Fruit fly (Drosophila melanogaster) whole organism, embryonic: ENCODE measurements around the gene ScpX.

Experiments
- B-H1 ChIP-seq: fragments of 200-800 bp; sonication (Bioruptor generic); IDR thresholded peaks from 3 replicates; pipeline ENCODE4 v1.3.6; 2022; ENCODE audit warnings: missing biosample characterization, missing genetic modification characterization
- Blimp-1 ChIP-seq: fragments of 200-800 bp; sonication (Bioruptor generic); optimal IDR thresholded peaks from 3 replicates; lab custom pipeline; 2018; ENCODE audit warnings: missing biosample characterization, missing genetic modification characterization, mild to moderate bottlenecking, moderate library complexity, missing genetic modification reagents
- CG10274 ChIP-seq: fragments of 200-800 bp; sonication (Bioruptor generic); optimal IDR thresholded peaks from 3 replicates; lab custom pipeline; 2017; ENCODE audit warnings: missing biosample characterization, mild to moderate bottlenecking, missing genetic modification characterization
- CG10654 ChIP-seq: fragments of 200-800 bp; sonication (Bioruptor generic); optimal IDR thresholded peaks from 2 replicates; lab custom pipeline; 2016; ENCODE audit warnings: missing biosample characterization, missing genetic modification characterization
- CG11093 ChIP-seq: fragments of 200-800 bp; sonication (Bioruptor generic); IDR thresholded peaks from 3 replicates; pipeline ENCODE4 v1.3.6; 2022; ENCODE audit warnings: missing biosample characterization, missing genetic modification characterization
- CG12769 ChIP-seq: fragments of 200-800 bp; sonication (Bioruptor generic); optimal IDR thresholded peaks from 2 replicates; lab custom pipeline; 2019; ENCODE audit warnings: missing biosample characterization, mild to moderate bottlenecking, missing genetic modification characterization, moderate library complexity
- CG14667 ChIP-seq: fragments of 200-800 bp; sonication (Bioruptor generic); IDR thresholded peaks from 2 replicates; pipeline ENCODE4 v1.3.6; 2022; ENCODE audit warnings: missing biosample characterization, missing genetic modification characterization
- CG14860 ChIP-seq: fragments of 200-800 bp; sonication (Bioruptor generic); IDR thresholded peaks from 3 replicates; pipeline ENCODE4 v1.3.6; 2022; ENCODE audit warnings: missing biosample characterization, missing genetic modification characterization; ENCODE audit not compliant: partially characterized antibody
- CG15011 ChIP-seq: fragments of 200-800 bp; sonication (Bioruptor generic); optimal IDR thresholded peaks from 3 replicates; lab custom pipeline; 2018; ENCODE audit warnings: missing biosample characterization, mild to moderate bottlenecking, missing genetic modification characterization
- CG15479 ChIP-seq: fragments of 200-800 bp; sonication (Bioruptor generic); optimal IDR thresholded peaks from 3 replicates; lab custom pipeline; 2019; ENCODE audit warnings: missing biosample characterization, mild to moderate bottlenecking, missing genetic modification characterization, moderate library complexity
- CG15601 ChIP-seq: fragments of 200-800 bp; sonication (Bioruptor generic); optimal IDR thresholded peaks from 3 replicates; lab custom pipeline; 2019; ENCODE audit warnings: missing biosample characterization, mild to moderate bottlenecking, missing genetic modification characterization, moderate library complexity
- CG17359 ChIP-seq: fragments of 200-800 bp; sonication (Bioruptor generic); optimal IDR thresholded peaks from 3 replicates; lab custom pipeline; 2018; ENCODE audit warnings: missing biosample characterization, mild to moderate bottlenecking, missing genetic modification characterization, moderate library complexity
- CG2116 ChIP-seq: fragments of 200-800 bp; sonication (Bioruptor generic); optimal IDR thresholded peaks from 3 replicates; lab custom pipeline; 2018; ENCODE audit warnings: missing biosample characterization, mild to moderate bottlenecking, missing genetic modification characterization
- CG2199 ChIP-seq: fragments of 200-800 bp; sonication (Bioruptor generic); IDR thresholded peaks from 3 replicates; pipeline ENCODE4 v1.3.6; 2022; ENCODE audit warnings: missing biosample characterization, missing genetic modification characterization
- CG3838 ChIP-seq: fragments of 200-800 bp; sonication (Bioruptor generic); optimal IDR thresholded peaks from 3 replicates; lab custom pipeline; 2016; ENCODE audit warnings: missing biosample characterization, missing genetic modification characterization
- CG4707 ChIP-seq: fragments of 200-800 bp; sonication (Bioruptor generic); optimal IDR thresholded peaks from 2 replicates; lab custom pipeline; 2018; ENCODE audit warnings: missing biosample characterization, mild to moderate bottlenecking, missing genetic modification characterization, moderate library complexity
- CG5180 ChIP-seq: fragments of 200-800 bp; sonication (Bioruptor generic); optimal IDR thresholded peaks from 3 replicates; lab custom pipeline; 2017; ENCODE audit warnings: missing biosample characterization, missing genetic modification characterization, mild to moderate bottlenecking, moderate library complexity, missing genetic modification reagents
- CG6272 ChIP-seq: fragments of 200-800 bp; sonication (Bioruptor generic); IDR thresholded peaks from 2 replicates; pipeline ENCODE4 v1.3.6; 2022; ENCODE audit warnings: missing biosample characterization, missing genetic modification characterization
- CG7372 ChIP-seq: fragments of 200-800 bp; sonication (Bioruptor generic); IDR thresholded peaks from 2 replicates; pipeline ENCODE4 v1.3.6; 2022; ENCODE audit warnings: missing biosample characterization, missing genetic modification characterization
- CG7786 ChIP-seq: fragments of 200-800 bp; sonication (Bioruptor generic); optimal IDR thresholded peaks from 2 replicates; lab custom pipeline; 2016; ENCODE audit warnings: missing biosample characterization, missing genetic modification characterization
- CG9609 ChIP-seq: fragments of 200-800 bp; sonication (Bioruptor generic); optimal IDR thresholded peaks from 3 replicates; lab custom pipeline; 2016; ENCODE audit warnings: missing biosample characterization, missing genetic modification characterization
- Deaf1 ChIP-seq: fragments of 200-800 bp; optimal IDR thresholded peaks from 3 replicates; lab custom pipeline; 2019; ENCODE audit warnings: missing biosample characterization, mild to moderate bottlenecking, missing genetic modification characterization, moderate library complexity
- Dref ChIP-seq: fragments of 200-800 bp; sonication (Bioruptor generic); IDR thresholded peaks from 2 replicates; pipeline ENCODE4 v1.3.6; 2022; ENCODE audit warnings: missing biosample characterization, missing genetic modification characterization
- H15 ChIP-seq: fragments of 200-800 bp; sonication (Bioruptor generic); IDR thresholded peaks from 3 replicates; pipeline ENCODE4 v1.3.6; 2022; ENCODE audit warnings: missing biosample characterization, missing genetic modification characterization
- Hand ChIP-seq: fragments of 200-800 bp; sonication (Bioruptor generic); optimal IDR thresholded peaks from 2 replicates; lab custom pipeline; 2017; ENCODE audit warnings: mild to moderate bottlenecking, missing biosample characterization, missing genetic modification reagents, missing genetic modification characterization
- MBD-R2 ChIP-seq: fragments of 200-800 bp; sonication (Bioruptor generic); IDR thresholded peaks from 2 replicates; pipeline ENCODE4 v1.3.6; 2022; ENCODE audit warnings: missing biosample characterization, missing genetic modification characterization
- Med ChIP-seq: fragments of 200-800 bp; sonication (Bioruptor generic); peaks from one replicate; lab custom pipeline; 2016; ENCODE audit warnings: missing biosample characterization, missing genetic modification characterization, mild to moderate bottlenecking, inconsistent platforms, moderate library complexity
- Mes4 ChIP-seq: fragments of 200-800 bp; sonication (Bioruptor generic); optimal IDR thresholded peaks from 2 replicates; lab custom pipeline; 2016; ENCODE audit warnings: missing biosample characterization, missing genetic modification characterization
- NC2α ChIP-seq: fragments of 200-800 bp; sonication (Bioruptor generic); optimal IDR thresholded peaks from 2 replicates; lab custom pipeline; 2016; ENCODE audit warnings: missing biosample characterization, missing genetic modification characterization
- NK7.1 ChIP-seq: fragments of 200-800 bp; sonication (Bioruptor generic); optimal IDR thresholded peaks from 3 replicates; lab custom pipeline; 2016; ENCODE audit warnings: missing biosample characterization, missing genetic modification characterization
- Nf-YB ChIP-seq: fragments of 200-800 bp; sonication (Bioruptor generic); optimal IDR thresholded peaks from 3 replicates; lab custom pipeline; 2019; ENCODE audit warnings: missing biosample characterization, mild to moderate bottlenecking, missing genetic modification characterization, moderate library complexity
- Sry-δ ChIP-seq: fragments of 200-800 bp; sonication (Bioruptor generic); optimal IDR thresholded peaks from 2 replicates; lab custom pipeline; 2016; ENCODE audit warnings: missing biosample characterization, missing genetic modification characterization
- Trl ChIP-seq, 3 experiments: fragments of >200 bp in 2 of 3; fragments of 200-800 bp in 1 of 3; sonication (Bioruptor generic) in 1 of 3; optimal IDR thresholded peaks; 2 replicates in 1 of 3; 3 replicates in 2 of 3; lab custom pipeline; 2016 to 2017; ENCODE audit warnings: missing biosample characterization in 1 of 3, missing genetic modification characterization in 1 of 3
- ato ChIP-seq: fragments of 200-800 bp; sonication (Bioruptor generic); IDR thresholded peaks from 2 replicates; pipeline ENCODE4 v1.3.6; 2022; ENCODE audit warnings: missing biosample characterization, missing genetic modification characterization; ENCODE audit not compliant: partially characterized antibody
- cwo ChIP-seq: fragments of 200-800 bp; sonication (Bioruptor generic); optimal IDR thresholded peaks from 3 replicates; lab custom pipeline; 2017; ENCODE audit warnings: missing biosample characterization, missing genetic modification characterization, mild to moderate bottlenecking, moderate library complexity, missing genetic modification reagents
- dysf ChIP-seq: fragments of 200-800 bp; sonication (Bioruptor generic); IDR thresholded peaks from 3 replicates; pipeline ENCODE4 v1.3.6; 2022; ENCODE audit warnings: missing biosample characterization, missing genetic modification characterization
- en ChIP-seq: fragments of 200-800 bp; sonication (Bioruptor generic); optimal IDR thresholded peaks from 2 replicates; lab custom pipeline; 2016; ENCODE audit warnings: missing biosample characterization, missing genetic modification characterization
- exex ChIP-seq: fragments of 200-800 bp; sonication (Bioruptor generic); optimal IDR thresholded peaks from 4 replicates; lab custom pipeline; 2018; ENCODE audit warnings: missing biosample characterization, mild to moderate bottlenecking, missing genetic modification characterization, moderate library complexity
- gsb-n ChIP-seq: fragments of 200-800 bp; sonication (Bioruptor generic); optimal IDR thresholded peaks from 3 replicates; lab custom pipeline; 2018; ENCODE audit warnings: missing biosample characterization, mild to moderate bottlenecking, missing genetic modification characterization
- gt ChIP-seq: fragments of 200-800 bp; sonication (Bioruptor generic); IDR thresholded peaks from 2 replicates; pipeline ENCODE4 v1.3.6; 2022; ENCODE audit warnings: missing biosample characterization, missing genetic modification characterization
- insv ChIP-seq, 2 experiments: fragments of 200-800 bp; sonication (Bioruptor generic); optimal IDR thresholded peaks; 3 replicates each; lab custom pipeline; 2016 to 2018; ENCODE audit warnings: missing biosample characterization in 2 of 2, missing genetic modification characterization in 2 of 2
- jigr1 ChIP-seq: fragments of 200-800 bp; sonication (Bioruptor generic); IDR thresholded peaks from 3 replicates; pipeline ENCODE4 v1.3.6; 2022; ENCODE audit warnings: missing biosample characterization, missing genetic modification characterization
- sd ChIP-seq: fragments of 200-800 bp; sonication (Bioruptor generic); optimal IDR thresholded peaks from 3 replicates; lab custom pipeline; 2018; ENCODE audit warnings: missing biosample characterization, mild to moderate bottlenecking, missing genetic modification characterization, moderate library complexity
- sens ChIP-seq: fragments of 200-800 bp; sonication (Bioruptor generic); peaks from one replicate; lab custom pipeline; 2016; ENCODE audit warnings: missing biosample characterization, missing genetic modification characterization
- sens-2 ChIP-seq: fragments of 200-800 bp; sonication (Bioruptor generic); IDR thresholded peaks from 2 replicates; pipeline ENCODE4 v1.3.6; 2022; ENCODE audit warnings: missing biosample characterization, missing genetic modification characterization
- slou ChIP-seq: fragments of 200-800 bp; sonication (Bioruptor generic); optimal IDR thresholded peaks from 3 replicates; lab custom pipeline; 2016; ENCODE audit warnings: missing biosample characterization, missing genetic modification characterization
- sqz ChIP-seq: fragments of 200-800 bp; sonication (Bioruptor generic); optimal IDR thresholded peaks from 3 replicates; lab custom pipeline; 2018; ENCODE audit warnings: missing biosample characterization, mild to moderate bottlenecking, missing genetic modification characterization
- sug ChIP-seq: fragments of 200-800 bp; optimal IDR thresholded peaks from 2 replicates; lab custom pipeline; 2019; ENCODE audit warnings: missing biosample characterization, mild to moderate bottlenecking, missing genetic modification characterization, moderate library complexity

Gene ScpX

dm6 chr2L:18787415-18787989 is 43.5 kb upstream of the ScpX start (continued):
- TF ChIP-seq Sry-δ: no peak
- TF ChIP-seq CG2199 (GFP tag; lab: Robert Waterston, UW): 0 out of 3 replicates have a peak, but pooled peaks have one; percentile 57
- no peak for TF ChIP-seq Dref
- no peak for TF ChIP-seq en (GFP tag; lab: Kevin White, UChicago)
- TF ChIP-seq CG12769 (tag; lab: Kevin White, UChicago): no peak
- no peak for TF ChIP-seq sens-2
- no peak for TF ChIP-seq gt (GFP tag; lab: Robert Waterston, UW)
- TF ChIP-seq CG6272: no peak
- no peak for TF ChIP-seq CG14667
- no peak for TF ChIP-seq jigr1 (GFP tag; lab: Robert Waterston, UW)
- no peak for TF ChIP-seq CG5180 (GFP tag; lab: Kevin White, UChicago)
- no peak for TF ChIP-seq NC2α (GFP tag; lab: Kevin White, UChicago)
- no peak for TF ChIP-seq B-H1 (GFP tag; lab: Robert Waterston, UW)
- peak in 1 of 2 experiments; percentile 2 for TF ChIP-seq Trl (optimal IDR thresholded peaks at IDR 0.05; lab: Kevin White, UChicago)
- TF ChIP-seq Trl (GFP tag; optimal IDR thresholded peaks at IDR 0.05; lab: Kevin White, UChicago): no peak
- TF ChIP-seq slou (GFP tag; lab: Kevin White, UChicago): no peak
- TF ChIP-seq, all 482 proteins: peak for 9

DNA sequence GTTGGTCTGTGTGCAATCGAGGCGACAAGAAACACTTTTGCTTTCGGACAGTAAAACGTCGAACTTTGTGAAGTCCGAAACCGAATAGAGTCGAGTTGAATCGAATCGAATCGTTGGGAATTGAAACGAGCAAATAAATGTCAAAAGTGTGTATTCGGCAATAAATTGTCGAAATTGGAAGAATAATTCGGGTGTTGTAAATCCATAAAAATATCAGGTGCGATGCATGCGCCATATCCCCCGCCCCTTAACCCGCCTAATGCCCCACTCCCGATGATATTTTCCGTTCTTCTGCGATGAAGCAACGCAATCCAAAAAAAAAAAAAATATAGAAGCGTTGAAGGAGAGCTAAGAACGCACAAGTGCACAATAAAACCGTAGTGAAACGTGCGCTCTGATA is 42.1 kb upstream of the ScpX start:
- no peak for TF ChIP-seq CG15479 (GFP tag; lab: Kevin White, UChicago)
- no peak for TF ChIP-seq CG3838 (GFP tag; lab: Kevin White, UChicago)
- TF ChIP-seq cwo: peak; percentile 38
- peak; percentile 21 for TF ChIP-seq CG17359 (tag; lab: Kevin White, UChicago)
- peak; percentile 76 for TF ChIP-seq sens
- no peak for TF ChIP-seq ato (GFP tag; lab: Robert Waterston, UW)
- no peak for TF ChIP-seq CG10654
- TF ChIP-seq sd (tag; lab: Kevin White, UChicago): peak; percentile 15
- TF ChIP-seq CG14860 (GFP tag; lab: Robert Waterston, UW): no peak
- TF ChIP-seq Blimp-1 (GFP tag; lab: Kevin White, UChicago): peak; percentile 43
- 0 out of 3 replicates have a peak, but pooled peaks have one; percentile 31 for TF ChIP-seq CG2199 (GFP tag; lab: Robert Waterston, UW)
- TF ChIP-seq sqz (GFP tag; lab: Kevin White, UChicago): peak; percentile 20
- TF ChIP-seq exex: peak; percentile 16
- TF ChIP-seq CG15601 (tag; lab: Kevin White, UChicago): peak; percentile 22
- TF ChIP-seq CG9609 (GFP tag; lab: Kevin White, UChicago): no peak
- peak; percentile 61 for TF ChIP-seq Med (GFP tag; lab: Kevin White, UChicago)
- TF ChIP-seq sug (tag; lab: Kevin White, UChicago): peak; percentile 44
- peak; percentile 22; the same call in 1 of the 2 replicates for TF ChIP-seq CG7372 (GFP tag; lab: Robert Waterston, UW)
- TF ChIP-seq Deaf1 (tag; lab: Kevin White, UChicago): peak; percentile 22

- TF ChIP-seq dysf (GFP tag; lab: Robert Waterston, UW) (no peak), CG11093 (GFP tag; lab: Robert Waterston, UW) (no peak), Nf-YB (GFP tag; lab: Kevin White, UChicago) (peak; percentile 38), MBD-R2 (GFP tag; lab: Robert Waterston, UW) (no peak), Deaf1 (tag; lab: Kevin White, UChicago) (peak; percentile 13), Mes4 (GFP tag; lab: Kevin White, UChicago) (no peak), Hand (GFP tag; lab: Kevin White, UChicago) (no peak), CG4707 (GFP tag; lab: Kevin White, UChicago) (no peak), sd (tag; lab: Kevin White, UChicago) (peak; percentile 90), insv (GFP tag; optimal IDR thresholded peaks at IDR 0.05; lab: Kevin White, UChicago) (no peak), CG2116 (GFP tag; lab: Kevin White, UChicago) (no peak), CG7786 (GFP tag; lab: Kevin White, UChicago) (no peak), H15 (GFP tag; lab: Robert Waterston, UW) (no peak), CG10274 (no peak), CG15011 (no peak), gsb-n (no peak), NK7.1 (GFP tag; lab: Kevin White, UChicago) (no peak)
These were observed 41.1 kb upstream of the ScpX start for dm6 chr2L:18789773-18790385.
